Worm (Caenorhabditis elegans) whole organism, midembryonic: ENCODE data around the gene K11D12.7.

Source experiments
- T22C8.4 ChIP-seq: fragments of 200-800 bp; sonication (Bioruptor generic); IDR thresholded peaks from 2 replicates; pipeline ENCODE4 v1.3.6; 2022; ENCODE audit warnings: missing genetic modification characterization, missing compliant biosample characterization
- cog-1 ChIP-seq: sonication (generic microtip); optimal IDR thresholded peaks from 2 replicates; lab custom pipeline; 2016; ENCODE audit warnings: missing genetic modification characterization, missing compliant biosample characterization
- flt-1 ChIP-seq: fragments of 200-800 bp; sonication (Bioruptor generic); IDR thresholded peaks from 2 replicates; pipeline ENCODE4 v1.3.6; 2022; ENCODE audit warnings: missing genetic modification characterization, missing compliant biosample characterization
- tab-1 ChIP-seq: fragments of 200-800 bp; sonication (Bioruptor generic); IDR thresholded peaks from 2 replicates; pipeline ENCODE4 v1.3.6; 2022; ENCODE audit warnings: missing genetic modification characterization, missing compliant biosample characterization
- ztf-23 ChIP-seq: fragments of 200-800 bp; sonication (Bioruptor generic); IDR thresholded peaks from 2 replicates; pipeline ENCODE4 v1.3.6; 2022; ENCODE audit warnings: missing genetic modification reagents, missing genetic modification characterization, missing compliant biosample characterization
- ztf-29 ChIP-seq: fragments of 200-800 bp; sonication (Bioruptor generic); IDR thresholded peaks from 2 replicates; pipeline ENCODE4 v1.3.6; 2022; ENCODE audit warnings: missing genetic modification reagents, missing genetic modification characterization, missing compliant biosample characterization

DNA sequence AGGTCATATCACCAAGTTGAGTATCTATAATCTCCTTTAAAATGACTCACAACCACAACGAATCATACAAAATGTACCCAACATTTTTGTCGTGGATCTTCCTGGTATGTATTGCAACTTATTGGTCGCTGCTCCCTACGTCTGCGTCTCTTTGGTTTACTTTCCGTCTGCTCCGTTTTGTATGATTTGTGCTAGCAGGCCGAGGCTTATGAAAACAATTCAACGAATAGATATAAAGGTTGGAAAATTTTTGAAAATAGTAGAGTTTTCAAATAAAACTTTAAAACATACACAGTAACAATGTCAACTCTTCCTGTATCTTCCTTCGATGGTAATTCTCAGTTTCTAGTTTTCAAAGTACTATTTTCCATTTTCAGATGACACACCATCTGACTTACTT, 34.9 kb downstream of the K11D12.7 start, which contains the start of gene srr-8:
- TF ChIP-seq ztf-29 (GFP tag; lab: Robert Waterston, UW) (no peak), cog-1 (tag; lab: Kevin White, UChicago) (no peak), tab-1 (GFP tag; lab: Robert Waterston, UW) (no peak), flt-1 (GFP tag; lab: Robert Waterston, UW) (no peak), ztf-23 (GFP tag; lab: Robert Waterston, UW) (no peak), T22C8.4 (no peak)
